Worm (Caenorhabditis elegans) whole organism, L4 larva: Measurements from ENCODE around the gene C04E12.4.

Experiments
- D1046.2 ChIP-seq: fragments of 200-800 bp; sonication (Bioruptor generic); IDR thresholded peaks from 2 replicates; pipeline ENCODE4 v1.3.6; 2022; ENCODE audit warnings: missing genetic modification characterization, missing compliant biosample characterization
- ctbp-1 ChIP-seq: fragments of 200-800 bp; sonication (Bioruptor generic); IDR thresholded peaks from 2 replicates; pipeline ENCODE4 v1.3.6; 2022; ENCODE audit warnings: missing genetic modification reagents, missing genetic modification characterization, missing compliant biosample characterization
- daf-12 ChIP-seq: fragments of 150-350 bp; optimal IDR thresholded peaks from 2 replicates; lab custom pipeline; 2014; ENCODE audit warnings: missing biosample characterization, missing genetic modification reagents, missing genetic modification characterization
- egl-27 ChIP-seq: sonication (generic microtip); optimal IDR thresholded peaks from 3 replicates; lab custom pipeline; 2017; ENCODE audit warnings: missing biosample characterization, missing genetic modification reagents, missing genetic modification characterization
- lin-13 ChIP-seq: fragments of 150-350 bp; optimal IDR thresholded peaks from 2 replicates; lab custom pipeline; 2014; ENCODE audit warnings: missing biosample characterization, missing genetic modification reagents, missing genetic modification characterization
- lsy-2 ChIP-seq, 2 experiments: fragments of 150-350 bp in 1 of 2; sonication (generic microtip) in 1 of 2; optimal IDR thresholded peaks; 2 replicates each; lab custom pipeline; 2014 to 2017; ENCODE audit warnings: missing biosample characterization in 2 of 2, missing genetic modification characterization in 2 of 2
- mxl-2 ChIP-seq: fragments of 200-800 bp; sonication (Bioruptor generic); conservative IDR thresholded peaks from 2 replicates; pipeline ENCODE4 v1.3.6; 2022; ENCODE audit warnings: missing genetic modification reagents, missing genetic modification characterization, missing compliant biosample characterization
- nhr-42 ChIP-seq: fragments of 200-800 bp; sonication (Bioruptor generic); IDR thresholded peaks from 2 replicates; pipeline ENCODE4 v1.3.6; 2022; ENCODE audit warnings: missing genetic modification characterization, missing compliant biosample characterization
- pha-4 ChIP-seq, 2 experiments: fragments of 150-350 bp in 1 of 2; fragments of 200-800 bp in 1 of 2; sonication (Bioruptor generic) in 1 of 2; IDR thresholded peaks in 1 of 2; optimal IDR thresholded peaks in 1 of 2; 2 replicates each; pipeline versions ENCODE4 v1.3.6 to Lab custom; 2014 to 2022; ENCODE audit warnings: missing genetic modification characterization in 2 of 2, missing genetic modification reagents in 2 of 2, missing biosample characterization in 1 of 2, missing compliant biosample characterization in 1 of 2
- saeg-2 ChIP-seq: fragments of 200-800 bp; sonication (Bioruptor generic); IDR thresholded peaks from 2 replicates; pipeline ENCODE4 v1.3.6; 2022; ENCODE audit warnings: missing genetic modification reagents, missing genetic modification characterization, missing compliant biosample characterization
- set-16 ChIP-seq: fragments of 200-800 bp; sonication (Bioruptor generic); IDR thresholded peaks from 2 replicates; pipeline ENCODE4 v1.3.6; 2022; ENCODE audit warnings: missing genetic modification reagents, missing genetic modification characterization, missing compliant biosample characterization
- unc-39 ChIP-seq: sonication (generic microtip); optimal IDR thresholded peaks from 2 replicates; lab custom pipeline; 2017; ENCODE audit warnings: missing biosample characterization, missing genetic modification characterization
- unc-62 ChIP-seq, 3 experiments: fragments of 150-350 bp in 1 of 3; sonication (generic microtip); optimal IDR thresholded peaks in 2 of 3; peaks in 1 of 3; 1 replicate in 1 of 3; 2 replicates in 2 of 3; lab custom pipeline; 2014 to 2017; ENCODE audit warnings: missing biosample characterization in 3 of 3, missing genetic modification characterization in 3 of 3, missing genetic modification reagents in 3 of 3, missing genotype in 1 of 3

- TF ChIP-seq mxl-2 (GFP tag; lab: Robert Waterston, UW) (no peak), set-16 (no peak), D1046.2 (GFP tag; lab: Robert Waterston, UW) (no peak), unc-62 (GFP tag; optimal IDR thresholded peaks at IDR 0.05 in 1 of 2; lab: Kevin White, UChicago) (peak in 1 of 2 experiments; percentile 61), unc-62 (tag; optimal IDR thresholded peaks at IDR 0.05; lab: Kevin White, UChicago) (no peak), pha-4 (GFP tag; IDR thresholded peaks at IDR 0.05; lab: Robert Waterston, UW) (no peak), pha-4 (tag; optimal IDR thresholded peaks at IDR 0.05; lab: Kevin White, UChicago) (no peak), lsy-2 (tag; optimal IDR thresholded peaks at IDR 0.05; lab: Kevin White, UChicago) (no peak), lin-13 (GFP tag; lab: Kevin White, UChicago) (no peak), saeg-2 (GFP tag; lab: Robert Waterston, UW) (no peak), nhr-42 (GFP tag; lab: Robert Waterston, UW) (no peak), ctbp-1 (GFP tag; lab: Robert Waterston, UW) (no peak), unc-39 (no peak), egl-27 (tag; lab: Kevin White, UChicago) (no peak), daf-12 (no peak)
These were observed 46.9 kb downstream of the C04E12.4 start for ce11 chrV:3409498-3409897.
